Worm (Caenorhabditis elegans): ENCODE data around the gene F44G4.6.

F44G4.6 gene

ce11 chrII:8994336-8994735 is 7.3 kb downstream of the F44G4.6 start, which contains the start of gene F44G4.1:
TSS of gene F44G4.1 (plus strand) at chrII:8994636.
- TF ChIP-seq unc-62 (GFP tag; optimal IDR thresholded peaks at IDR 0.05 in 1 of 2) (no peak), unc-62 (tag; optimal IDR thresholded peaks at IDR 0.05) (no peak), lir-3 (tag; optimal IDR thresholded peaks at IDR 0.05) (no peak), Y75B8A.6 (GFP tag; IDR thresholded peaks at IDR 0.05) (no peak), ceh-62 (tag; optimal IDR thresholded peaks at IDR 0.05) (no peak), nhr-41 (GFP tag; IDR thresholded peaks at IDR 0.05) (no peak), duxl-1 (tag; optimal IDR thresholded peaks at IDR 0.05; ENCODE audit: poor library complexity) (no peak), F10B5.3 (tag; optimal IDR thresholded peaks at IDR 0.05) (no peak), unc-39 (tag; optimal IDR thresholded peaks at IDR 0.05) (no peak), mes-2 (tag; optimal IDR thresholded peaks at IDR 0.05; ENCODE audit: poor library complexity, severe bottlenecking) (no peak)

ce11 chrII:8992780-8993179 is 8.8 kb downstream of the F44G4.6 start, which contains the start of gene ooc-5:
TSS of gene ooc-5 (plus strand) at chrII:8993160.
- no peak for TF ChIP-seq ceh-62 (tag; optimal IDR thresholded peaks at IDR 0.05)
- peak; percentile 8 for TF ChIP-seq mes-2 (tag; optimal IDR thresholded peaks at IDR 0.05; ENCODE audit: poor library complexity, severe bottlenecking)
- TF ChIP-seq lsy-2 (tag; optimal IDR thresholded peaks at IDR 0.05): peak in 1 of 2 experiments; percentile 96

DNA sequence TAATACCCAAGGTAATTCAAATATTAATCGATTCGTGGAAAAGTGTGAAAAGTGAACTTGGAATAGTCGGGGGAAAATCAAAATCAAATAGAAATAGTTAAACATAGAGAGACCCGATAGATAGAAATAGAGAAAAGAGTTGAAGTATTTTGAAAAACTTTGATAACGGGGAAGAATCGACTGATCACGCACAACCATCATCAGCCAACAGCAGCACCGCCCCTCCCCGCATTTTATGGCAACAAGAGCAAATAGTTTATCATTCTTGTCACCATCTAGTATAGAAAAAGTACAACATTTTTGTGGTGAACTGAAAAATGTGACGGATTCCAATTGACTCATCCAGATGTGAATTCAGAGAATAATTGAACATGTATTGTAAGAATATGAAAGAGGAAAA is 10.0 kb downstream of the F44G4.6 start:
- TF ChIP-seq dmd-6 (GFP tag; IDR thresholded peaks at IDR 0.05) (peak; percentile 42; the same call in 1 of the 2 replicates), dve-1 (tag; optimal IDR thresholded peaks at IDR 0.05; ENCODE audit: insufficient read depth) (peak; percentile 46), pqm-1 (tag; optimal IDR thresholded peaks at IDR 0.05) (peak; percentile 71), php-3 (GFP tag; IDR thresholded peaks at IDR 0.05) (no peak), daf-16 (GFP tag; optimal IDR thresholded peaks at IDR 0.05) (no peak), daf-16 (tag; optimal IDR thresholded peaks at IDR 0.05) (peak; percentile 54), mdl-1 (tag; optimal IDR thresholded peaks at IDR 0.05) (peak in 1 of 2 experiments; percentile 18), ceh-82 (tag; optimal IDR thresholded peaks at IDR 0.05) (no peak), nhr-28 (tag; optimal IDR thresholded peaks at IDR 0.05) (peak; percentile 72), hlh-11 (tag; optimal IDR thresholded peaks at IDR 0.05) (peak; percentile 60), nhr-10 (tag; optimal IDR thresholded peaks at IDR 0.05) (no peak), lim-7 (GFP tag; IDR thresholded peaks at IDR 0.05) (no peak), hlh-30 (tag; optimal IDR thresholded peaks at IDR 0.05; ENCODE audit: insufficient read depth) (peak; percentile 15)

DNA sequence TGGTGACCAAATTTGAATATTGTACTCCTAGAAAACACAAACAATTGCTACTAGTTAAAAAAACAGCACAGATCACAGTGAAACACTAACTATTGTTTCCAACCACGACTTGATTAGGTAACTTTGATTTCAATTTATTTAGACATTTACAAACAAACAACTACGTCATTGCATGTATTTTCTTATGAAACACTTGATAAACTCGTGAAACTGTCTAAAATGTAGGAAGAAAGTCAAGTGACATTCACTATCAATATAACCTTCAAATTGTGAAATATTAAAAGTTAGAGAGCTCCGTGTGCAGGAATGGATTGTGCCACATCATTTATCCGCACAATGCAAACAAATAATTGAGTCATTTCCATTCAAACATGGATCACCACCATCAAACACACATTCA is 11.3 kb downstream of the F44G4.6 start:
- TF ChIP-seq spr-1 (tag; optimal IDR thresholded peaks at IDR 0.05) (no peak), lin-13 (GFP tag; optimal IDR thresholded peaks at IDR 0.05) (no peak), dve-1 (tag; optimal IDR thresholded peaks at IDR 0.05; ENCODE audit: insufficient read depth) (peak; percentile 68), nhr-28 (tag; optimal IDR thresholded peaks at IDR 0.05) (peak; percentile 55), daf-16 (GFP tag; optimal IDR thresholded peaks at IDR 0.05) (no peak), daf-16 (tag; optimal IDR thresholded peaks at IDR 0.05) (peak; percentile 78), hlh-11 (tag; optimal IDR thresholded peaks at IDR 0.05) (peak; percentile 58), spr-3 (GFP tag; optimal IDR thresholded peaks at IDR 0.05) (no peak), pqm-1 (tag; optimal IDR thresholded peaks at IDR 0.05) (peak; percentile 3), nhr-41 (GFP tag; IDR thresholded peaks at IDR 0.05) (no peak), cey-2 (tag; optimal IDR thresholded peaks at IDR 0.05; ENCODE audit: borderline replicate concordance, insufficient read depth) (no peak), mdt-29 (GFP tag; IDR thresholded peaks at IDR 0.05) (no peak), nhr-76 (tag; optimal IDR thresholded peaks at IDR 0.05) (no peak), dmd-6 (GFP tag; IDR thresholded peaks at IDR 0.05) (peak; percentile 38), mep-1 (tag; optimal IDR thresholded peaks at IDR 0.05) (no peak), T20F7.1 (GFP tag; optimal IDR thresholded peaks at IDR 0.05) (no peak), lin-39 (tag; optimal IDR thresholded peaks at IDR 0.05) (no peak), nhr-111 (GFP tag; optimal IDR thresholded peaks at IDR 0.05) (no peak), nhr-77 (tag; optimal IDR thresholded peaks at IDR 0.05) (peak; percentile 47)
